Fruit fly (Drosophila melanogaster): ENCODE measurements around the gene CG31198.

dm6 chr3R:21753099-21753498 lies 1.0 kb upstream of the CG31198 start:
- TF ChIP-seq EcR (GFP tag; optimal IDR thresholded peaks at IDR 0.05): no peak
- no peak for TF ChIP-seq CG8478 (optimal IDR thresholded peaks at IDR 0.05)
- TF ChIP-seq pan (optimal IDR thresholded peaks at IDR 0.05): no peak
